Fruit fly (Drosophila melanogaster): ENCODE results near the gene CG15212.
A peak's percentile ranks its signal among the peaks of the same experiment; 100 is the strongest.

- no peak for TF ChIP-seq kay (GFP tag; ENCODE audit: borderline replicate concordance)
- TF ChIP-seq CG7101 (tag; optimal IDR thresholded peaks at IDR 0.05): peak; percentile 100
- TF ChIP-seq CG11617 (GFP tag; optimal IDR thresholded peaks at IDR 0.05): peak; percentile 99
- peak; percentile 100 for TF ChIP-seq Crg-1 (GFP tag; optimal IDR thresholded peaks at IDR 0.05)
- TF ChIP-seq Hr96 (GFP tag; optimal IDR thresholded peaks at IDR 0.05): peak; percentile 100
- peak; percentile 100 for TF ChIP-seq CG12768 (GFP tag; optimal IDR thresholded peaks at IDR 0.05)
- TF ChIP-seq toe (GFP tag; optimal IDR thresholded peaks at IDR 0.05): peak; percentile 100
- peak; percentile 96 for TF ChIP-seq tj (GFP tag; optimal IDR thresholded peaks at IDR 0.05)
These were observed 8.0 kb downstream of the CG15212 start, which contains the start of the genes Tcs5 and CHMP2B for dm6 chr3L:5139312-5139711.
